Worm (Caenorhabditis elegans) whole organism, L3 larva: Measurements from ENCODE around the gene gtap-1.

Source experiments
- R02D3.7 ChIP-seq: fragments of 150-350 bp; optimal IDR thresholded peaks from 2 replicates; lab custom pipeline; 2014; ENCODE audit warnings: missing biosample characterization, missing genetic modification characterization
- ZK546.5 ChIP-seq: sonication (generic microtip); optimal IDR thresholded peaks from 2 replicates; lab custom pipeline; 2017; ENCODE audit warnings: missing biosample characterization, missing genetic modification characterization
- ceh-28 ChIP-seq: fragments of 150-350 bp; optimal IDR thresholded peaks from 2 replicates; lab custom pipeline; 2014; ENCODE audit warnings: missing biosample characterization, missing genetic modification reagents, missing genetic modification characterization
- ceh-82 ChIP-seq: fragments of 150-350 bp; optimal IDR thresholded peaks from 2 replicates; lab custom pipeline; 2014; ENCODE audit warnings: missing biosample characterization, missing genetic modification characterization
- ceh-9 ChIP-seq: sonication (generic microtip); optimal IDR thresholded peaks from 2 replicates; lab custom pipeline; 2018; ENCODE audit warnings: missing biosample characterization, missing genetic modification characterization
- elt-1 ChIP-seq: fragments of 150-350 bp; optimal IDR thresholded peaks from 2 replicates; lab custom pipeline; 2014; ENCODE audit warnings: missing biosample characterization, missing genetic modification characterization
- elt-3 ChIP-seq, 3 experiments: fragments of 150-350 bp in 1 of 3; sonication (generic microtip) in 2 of 3; optimal IDR thresholded peaks; 2 replicates in 2 of 3; 4 replicates in 1 of 3; lab custom pipeline; 2014 to 2017; ENCODE audit warnings: missing biosample characterization in 3 of 3, missing genetic modification characterization in 3 of 3
- eor-1 ChIP-seq, 2 experiments: fragments of 150-350 bp; optimal IDR thresholded peaks; 2 replicates each; lab custom pipeline; 2014 to 2018; ENCODE audit warnings: missing biosample characterization in 2 of 2, missing genetic modification characterization in 2 of 2
- fkh-10 ChIP-seq: sonication (generic microtip); optimal IDR thresholded peaks from 2 replicates; lab custom pipeline; 2017; ENCODE audit warnings: missing biosample characterization, missing genetic modification reagents, missing genetic modification characterization
- fkh-2 ChIP-seq: fragments of 150-350 bp; optimal IDR thresholded peaks from 2 replicates; lab custom pipeline; 2014; ENCODE audit warnings: missing biosample characterization, missing genetic modification reagents, missing genetic modification characterization
- fos-1 ChIP-seq: fragments of 150-350 bp; optimal IDR thresholded peaks from 2 replicates; lab custom pipeline; 2014; ENCODE audit warnings: missing biosample characterization, missing genetic modification characterization
- hmg-11 ChIP-seq: sonication (generic microtip); optimal IDR thresholded peaks from 2 replicates; lab custom pipeline; 2016; ENCODE audit warnings: missing genetic modification characterization, missing compliant biosample characterization
- jun-1 ChIP-seq: fragments of 150-350 bp; optimal IDR thresholded peaks from 2 replicates; lab custom pipeline; 2014; ENCODE audit warnings: missing biosample characterization, missing genetic modification reagents, missing genetic modification characterization
- lin-15B ChIP-seq: fragments of 150-350 bp; optimal IDR thresholded peaks from 2 replicates; lab custom pipeline; 2014; ENCODE audit warnings: missing biosample characterization, missing genetic modification characterization
- lin-39 ChIP-seq: fragments of 150-350 bp; optimal IDR thresholded peaks from 2 replicates; lab custom pipeline; 2018; ENCODE audit warnings: missing biosample characterization, missing genetic modification reagents, missing genetic modification characterization
- lsy-12 ChIP-seq: sonication (generic microtip); optimal IDR thresholded peaks from 2 replicates; lab custom pipeline; 2016; ENCODE audit warnings: mild to moderate bottlenecking, missing genetic modification characterization, missing compliant biosample characterization
- mdl-1 ChIP-seq: fragments of 150-350 bp; optimal IDR thresholded peaks from 2 replicates; lab custom pipeline; 2014; ENCODE audit warnings: missing biosample characterization, missing genetic modification characterization
- mml-1 ChIP-seq: fragments of 150-350 bp; sonication (generic microtip); optimal IDR thresholded peaks from 3 replicates; lab custom pipeline; 2014; ENCODE audit warnings: missing biosample characterization, missing genetic modification characterization
- nfya-1 ChIP-seq: sonication (generic microtip); optimal IDR thresholded peaks from 2 replicates; lab custom pipeline; 2017; ENCODE audit warnings: missing genetic modification characterization, mild to moderate bottlenecking, missing compliant biosample characterization, antibody characterized with exemption, moderate library complexity; ENCODE audit not compliant: insufficient read depth
- nhr-11 ChIP-seq: fragments of 150-350 bp; optimal IDR thresholded peaks from 2 replicates; lab custom pipeline; 2014; ENCODE audit warnings: missing biosample characterization, missing genetic modification characterization
- nhr-12 ChIP-seq: fragments of 150-350 bp; optimal IDR thresholded peaks from 2 replicates; lab custom pipeline; 2014; ENCODE audit warnings: missing biosample characterization, missing genetic modification characterization
- nhr-23 ChIP-seq: fragments of 150-350 bp; optimal IDR thresholded peaks from 2 replicates; lab custom pipeline; 2014; ENCODE audit warnings: missing biosample characterization, missing genetic modification reagents, missing genetic modification characterization
- nhr-25 ChIP-seq: sonication (generic microtip); optimal IDR thresholded peaks from 2 replicates; lab custom pipeline; 2017; ENCODE audit warnings: missing biosample characterization, missing genetic modification characterization
- nhr-28 ChIP-seq: fragments of 150-350 bp; optimal IDR thresholded peaks from 2 replicates; lab custom pipeline; 2014; ENCODE audit warnings: missing biosample characterization, missing genetic modification characterization
- nhr-43 ChIP-seq: sonication (generic microtip); optimal IDR thresholded peaks from 2 replicates; lab custom pipeline; 2016; ENCODE audit warnings: mild to moderate bottlenecking, missing genetic modification characterization, missing compliant biosample characterization; ENCODE audit not compliant: poor library complexity, severe bottlenecking
- nhr-67 ChIP-seq: fragments of 150-350 bp; optimal IDR thresholded peaks from 2 replicates; lab custom pipeline; 2014; ENCODE audit warnings: missing biosample characterization, missing genetic modification characterization
- nhr-77 ChIP-seq: fragments of 150-350 bp; optimal IDR thresholded peaks from 2 replicates; lab custom pipeline; 2014; ENCODE audit warnings: missing biosample characterization, missing genetic modification characterization
- pqm-1 ChIP-seq: fragments of 150-350 bp; optimal IDR thresholded peaks from 2 replicates; lab custom pipeline; 2017; ENCODE audit warnings: missing biosample characterization, missing genetic modification characterization, inconsistent platforms
- sea-2 ChIP-seq: fragments of 150-350 bp; sonication (generic microtip); optimal IDR thresholded peaks from 4 replicates; lab custom pipeline; 2014; ENCODE audit warnings: missing biosample characterization, missing genetic modification reagents, missing genetic modification characterization
- tbx-2 ChIP-seq: sonication (generic microtip); optimal IDR thresholded peaks from 2 replicates; lab custom pipeline; 2016; ENCODE audit warnings: mild to moderate bottlenecking, missing genetic modification characterization, missing compliant biosample characterization
- unc-39 ChIP-seq: sonication (generic microtip); optimal IDR thresholded peaks from 4 replicates; lab custom pipeline; 2017; ENCODE audit warnings: missing biosample characterization, missing genetic modification characterization
- zag-1 ChIP-seq: fragments of 150-350 bp; optimal IDR thresholded peaks from 2 replicates; lab custom pipeline; 2014; ENCODE audit warnings: missing biosample characterization, missing genetic modification characterization
- ztf-4 ChIP-seq: fragments of 150-350 bp; optimal IDR thresholded peaks from 2 replicates; lab custom pipeline; 2014; ENCODE audit warnings: missing biosample characterization, missing genetic modification characterization

Gene gtap-1

DNA sequence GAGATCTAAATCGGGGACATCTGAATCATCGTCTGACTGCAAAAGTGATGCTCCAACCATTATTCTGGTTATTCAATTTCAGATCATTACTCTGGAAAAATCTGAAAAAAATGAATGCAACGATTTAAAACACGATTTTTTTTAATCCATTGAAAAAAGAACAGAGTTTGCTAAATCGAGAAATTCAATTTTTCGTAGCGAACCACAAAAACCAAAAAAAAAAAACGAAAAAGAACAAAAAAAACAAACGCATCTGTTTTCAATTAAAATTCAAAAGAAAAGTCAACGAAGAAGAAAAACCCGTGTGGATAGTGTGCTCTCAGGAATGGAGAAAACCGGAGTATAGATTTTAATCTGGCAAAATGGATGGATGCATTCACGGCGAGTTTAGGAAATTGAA lies 25.3 kb upstream of the gtap-1 start, which contains the start of gene F55C12.4:
Gene F55C12.4, minus strand, starts transcription at position 101 of the 400 bp plus-strand sequence.
- TF ChIP-seq mdl-1 (tag; lab: Kevin White, UChicago) (no peak), ZK546.5 (tag; lab: Kevin White, UChicago) (no peak), nhr-11 (tag; lab: Kevin White, UChicago) (no peak), nhr-77 (tag; lab: Kevin White, UChicago) (no peak), nhr-67 (tag; lab: Kevin White, UChicago) (no peak), elt-3 (tag; optimal IDR thresholded peaks at IDR 0.05; lab: Kevin White, UChicago) (no peak)
- TF ChIP-seq, all 47 proteins: peak for 0

DNA sequence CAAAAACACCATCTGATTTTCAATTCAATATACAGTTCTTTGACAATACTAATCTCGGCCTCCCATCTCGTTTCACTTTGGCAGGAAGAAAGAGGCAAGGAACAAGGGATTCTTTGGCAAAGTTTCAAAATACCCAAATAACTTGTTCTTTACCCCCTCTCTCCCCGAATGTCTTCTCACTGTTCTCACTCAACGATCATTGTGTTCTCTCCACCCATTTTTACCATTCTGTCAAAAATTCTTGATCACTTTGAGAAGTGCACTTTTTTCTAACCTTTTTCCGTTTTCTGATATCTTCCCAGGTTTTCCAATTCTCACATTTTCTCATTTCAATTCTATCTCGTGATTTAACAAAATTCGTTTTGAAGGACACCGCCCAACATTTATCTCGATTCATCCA lies 21.1 kb upstream of the gtap-1 start, which contains the start of gene H41C03.1:
Gene H41C03.1, plus strand, starts transcription at position 301 of the 400 bp plus-strand sequence.
- TF ChIP-seq ceh-28 (tag; lab: Kevin White, UChicago) (no peak), ceh-82 (tag; lab: Kevin White, UChicago) (no peak), jun-1 (tag; lab: Kevin White, UChicago) (no peak), elt-1 (tag; lab: Kevin White, UChicago) (no peak), nhr-12 (tag; lab: Kevin White, UChicago) (no peak), ZK546.5 (tag; lab: Kevin White, UChicago) (no peak), nhr-77 (tag; lab: Kevin White, UChicago) (no peak), sea-2 (GFP tag; lab: Kevin White, UChicago) (no peak), pqm-1 (tag; lab: Kevin White, UChicago) (no peak), zag-1 (no peak), mml-1 (tag; lab: Kevin White, UChicago) (no peak), eor-1 (tag; optimal IDR thresholded peaks at IDR 0.05; lab: Kevin White, UChicago) (no peak), unc-39 (no peak), R02D3.7 (tag; lab: Kevin White, UChicago) (no peak), elt-3 (tag; optimal IDR thresholded peaks at IDR 0.05; lab: Kevin White, UChicago) (no peak), lin-39 (tag; lab: Kevin White, UChicago) (no peak)

DNA sequence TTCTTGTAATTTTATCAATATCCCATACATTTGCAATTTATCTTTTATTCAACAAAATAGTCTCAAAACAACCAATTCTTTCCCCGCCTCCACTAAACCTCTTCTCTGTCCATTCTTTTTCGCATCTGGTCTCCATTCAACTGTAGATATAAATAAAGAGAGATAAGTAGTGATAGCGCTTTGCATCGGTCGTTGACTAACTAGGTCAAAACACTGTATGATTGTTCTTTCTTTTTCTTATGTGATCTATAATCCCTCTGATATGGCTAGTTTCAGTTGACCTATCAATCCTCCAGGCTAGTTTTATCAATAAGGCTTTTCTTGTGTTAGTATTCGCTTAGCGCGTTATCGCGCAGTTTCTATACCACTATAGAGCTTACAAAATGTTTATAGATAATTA lies 20.2 kb upstream of the gtap-1 start:
- TF ChIP-seq nhr-43 (tag; lab: Kevin White, UChicago) (peak; percentile 31), nhr-12 (tag; lab: Kevin White, UChicago) (no peak), fkh-2 (tag; lab: Kevin White, UChicago) (no peak), elt-3 (tag; optimal IDR thresholded peaks at IDR 0.05; lab: Kevin White, UChicago) (peak in 2 of 3 experiments; percentile 42 to 53), nhr-23 (tag; lab: Kevin White, UChicago) (peak; percentile 91), jun-1 (tag; lab: Kevin White, UChicago) (no peak), lin-15B (tag; lab: Kevin White, UChicago) (no peak), fos-1 (tag; lab: Kevin White, UChicago) (no peak), sea-2 (GFP tag; lab: Kevin White, UChicago) (no peak), fkh-10 (GFP tag; lab: Kevin White, UChicago) (no peak), ceh-28 (tag; lab: Kevin White, UChicago) (peak; percentile 20), ZK546.5 (tag; lab: Kevin White, UChicago) (no peak), unc-39 (no peak)

DNA sequence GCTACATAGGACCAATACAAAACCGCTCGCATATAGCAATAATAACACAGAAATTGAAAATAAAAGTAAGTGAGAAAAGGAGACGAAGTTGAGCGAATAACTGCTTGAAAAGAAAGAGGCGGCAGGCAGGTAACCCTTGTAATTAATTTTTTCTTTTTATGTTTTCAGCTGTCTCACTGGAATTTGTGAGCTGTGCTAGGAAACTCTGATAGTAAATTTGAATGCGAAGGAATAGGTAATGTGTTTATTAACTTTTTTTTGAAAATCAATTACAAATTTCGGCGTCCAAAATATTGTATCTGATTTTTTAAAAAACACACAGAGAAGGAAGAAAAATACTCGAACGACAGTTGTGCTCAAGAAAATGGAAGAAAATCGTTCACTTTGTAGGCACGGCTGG lies 19.0 kb upstream of the gtap-1 start, which contains the start of gene H41C03.2:
Gene H41C03.2, minus strand, starts transcription at position 101 of the 400 bp plus-strand sequence.
- no peak for TF ChIP-seq ceh-9
- no peak for TF ChIP-seq tbx-2 (tag; lab: Kevin White, UChicago)
- TF ChIP-seq jun-1 (tag; lab: Kevin White, UChicago) = no peak
- TF ChIP-seq nhr-23 (tag; lab: Kevin White, UChicago) = no peak
- no peak for TF ChIP-seq nfya-1
- no peak for TF ChIP-seq R02D3.7 (tag; lab: Kevin White, UChicago)
- TF ChIP-seq hmg-11 (tag; lab: Kevin White, UChicago) = no peak
- TF ChIP-seq elt-3 (tag; optimal IDR thresholded peaks at IDR 0.05; lab: Kevin White, UChicago) = no peak
- TF ChIP-seq nhr-25 (tag; lab: Kevin White, UChicago) = no peak
- TF ChIP-seq nhr-67 (tag; lab: Kevin White, UChicago) = no peak
- TF ChIP-seq nhr-11 (tag; lab: Kevin White, UChicago) = no peak
- TF ChIP-seq nhr-28 (tag; lab: Kevin White, UChicago) = no peak
- no peak for TF ChIP-seq ztf-4 (tag; lab: Kevin White, UChicago)
- no peak for TF ChIP-seq ceh-82 (tag; lab: Kevin White, UChicago)
- TF ChIP-seq lsy-12 (tag; lab: Kevin White, UChicago) = no peak
